Worm (Caenorhabditis elegans): ENCODE results near the gene perm-5.
A peak's percentile ranks its signal among the peaks of the same experiment; 100 is the strongest.

Gene perm-5

DNA sequence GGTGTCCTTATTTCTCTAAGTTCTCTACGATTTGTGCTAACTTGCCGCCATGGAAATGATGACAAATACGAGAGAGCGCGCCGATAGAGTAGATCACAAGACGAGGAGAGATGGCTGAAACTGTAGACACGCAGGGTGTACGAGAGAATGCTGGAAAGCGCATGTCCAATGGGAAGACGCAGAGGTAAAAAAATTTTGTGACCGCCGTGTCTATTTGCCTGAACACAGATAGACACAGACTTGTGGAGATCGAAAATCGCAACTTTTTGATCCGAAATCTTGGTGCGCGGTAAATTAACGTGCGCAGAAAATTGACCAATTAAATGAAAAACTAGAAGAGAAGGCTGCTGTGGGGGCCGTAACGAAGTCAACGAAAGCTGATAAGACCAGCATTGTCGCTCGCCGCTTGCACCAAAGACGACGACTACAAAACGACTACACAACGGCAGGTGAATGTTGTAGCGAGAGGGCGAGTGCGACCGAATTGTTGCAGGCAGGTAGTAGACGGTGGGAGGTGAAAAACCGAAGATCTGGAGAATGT lies 46.1 kb downstream of the perm-5 start (continued):
- TF ChIP-seq alr-1 (tag; optimal IDR thresholded peaks at IDR 0.05; ENCODE audit: borderline replicate concordance), result no peak
- TF ChIP-seq ceh-88 (GFP tag; IDR thresholded peaks at IDR 0.05), result peak; percentile 56; the same call in 1 of the 2 replicates
- TF ChIP-seq C04F5.9 (tag; optimal IDR thresholded peaks at IDR 0.05), result peak; percentile 16
- peak; percentile 50 for TF ChIP-seq mep-1 (tag; optimal IDR thresholded peaks at IDR 0.05)
- peak; percentile 75 for TF ChIP-seq irx-1 (tag; optimal IDR thresholded peaks at IDR 0.05)
- TF ChIP-seq swsn-7 (tag; optimal IDR thresholded peaks at IDR 0.05), result peak; percentile 81
- peak; percentile 83 for TF ChIP-seq fkh-8 (tag; optimal IDR thresholded peaks at IDR 0.05)
- no peak for TF ChIP-seq ets-5 (GFP tag; IDR thresholded peaks at IDR 0.05)
- TF ChIP-seq efl-3 (GFP tag; optimal IDR thresholded peaks at IDR 0.05), result no peak
- no peak for TF ChIP-seq tlp-1 (tag; optimal IDR thresholded peaks at IDR 0.05)
- no peak for TF ChIP-seq ama-1 (optimal IDR thresholded peaks at IDR 0.05)
- peak; percentile 92 for TF ChIP-seq nhr-77 (tag; optimal IDR thresholded peaks at IDR 0.05)
- peak; percentile 83 for TF ChIP-seq blmp-1 (tag; optimal IDR thresholded peaks at IDR 0.05)
- peak; percentile 48 to 68 (median 54) for TF ChIP-seq dpl-1 (GFP tag; optimal IDR thresholded peaks at IDR 0.05)
- TF ChIP-seq elt-2 (tag; optimal IDR thresholded peaks at IDR 0.05), result no peak
- no peak for TF ChIP-seq C34B4.2 (tag; optimal IDR thresholded peaks at IDR 0.05)
- peak; percentile 80 for TF ChIP-seq nhr-19 (GFP tag; conservative IDR thresholded peaks at IDR 0.05)
- no peak for TF ChIP-seq ceh-63 (GFP tag; optimal IDR thresholded peaks at IDR 0.05)
- TF ChIP-seq F16B12.6 (tag; optimal IDR thresholded peaks at IDR 0.05), result no peak
- peak; percentile 99 for TF ChIP-seq nhr-85 (tag)
- TF ChIP-seq unc-62 (GFP tag; optimal IDR thresholded peaks at IDR 0.05), result no peak
- TF ChIP-seq sptf-1 (tag; optimal IDR thresholded peaks at IDR 0.05), result no peak
- peak; percentile 88 for TF ChIP-seq nhr-90 (tag; optimal IDR thresholded peaks at IDR 0.05; ENCODE audit: poor library complexity)
- TF ChIP-seq fos-1 (tag; optimal IDR thresholded peaks at IDR 0.05), result peak; percentile 48
- no peak for TF ChIP-seq unc-30 (tag; optimal IDR thresholded peaks at IDR 0.05)
- peak; percentile 70 for TF ChIP-seq lin-13 (GFP tag; optimal IDR thresholded peaks at IDR 0.05)
- peak; percentile 92 for TF ChIP-seq tbx-2 (tag; optimal IDR thresholded peaks at IDR 0.05)
- TF ChIP-seq unc-130 (tag; optimal IDR thresholded peaks at IDR 0.05), result peak; percentile 4
- no peak for TF ChIP-seq hlh-17 (GFP tag; optimal IDR thresholded peaks at IDR 0.05; ENCODE audit: borderline replicate concordance)
- peak; percentile 72 to 81 for TF ChIP-seq efl-1 (optimal IDR thresholded peaks at IDR 0.05)
- peak; percentile 39 to 93 for TF ChIP-seq efl-1 (GFP tag; optimal IDR thresholded peaks at IDR 0.05 in 1 of 2)
- peak; percentile 87 for TF ChIP-seq nhr-47 (tag; optimal IDR thresholded peaks at IDR 0.05)
- TF ChIP-seq mdl-1 (tag; optimal IDR thresholded peaks at IDR 0.05), result peak in 1 of 2 experiments; percentile 82

DNA sequence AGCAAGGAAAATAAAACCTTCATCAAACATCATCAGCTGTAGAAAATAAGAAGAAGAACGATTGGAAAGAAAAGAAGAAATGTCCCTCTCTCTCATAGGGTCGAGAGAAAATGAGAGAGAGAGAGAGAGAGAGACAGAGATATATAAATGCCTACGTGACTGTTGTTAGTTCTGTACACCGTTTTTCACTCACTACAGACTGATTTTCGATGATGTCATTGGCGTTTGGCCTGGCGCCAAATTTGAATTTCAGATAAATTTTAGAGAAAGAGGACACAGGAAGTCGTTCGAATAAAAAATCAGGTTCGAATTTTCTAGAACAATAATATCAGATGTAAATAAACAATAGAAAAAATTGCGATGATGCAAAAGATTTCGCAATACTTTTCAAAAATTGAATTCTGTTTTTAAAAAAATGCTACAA lies 47.3 kb downstream of the perm-5 start:
- TF ChIP-seq mab-9 (GFP tag; IDR thresholded peaks at IDR 0.05) (no peak), nhr-20 (tag; optimal IDR thresholded peaks at IDR 0.05) (peak; percentile 84), C04F5.9 (tag; optimal IDR thresholded peaks at IDR 0.05) (no peak), pag-3 (tag; optimal IDR thresholded peaks at IDR 0.05; ENCODE audit: borderline replicate concordance, insufficient read depth) (no peak), snu-23 (GFP tag; optimal IDR thresholded peaks at IDR 0.05) (peak; percentile 79), dpl-1 (GFP tag; optimal IDR thresholded peaks at IDR 0.05) (peak; percentile 60 to 78 (median 75)), mdl-1 (tag; optimal IDR thresholded peaks at IDR 0.05) (peak in 1 of 2 experiments; percentile 4), nhr-76 (tag; optimal IDR thresholded peaks at IDR 0.05) (no peak), elt-3 (tag; optimal IDR thresholded peaks at IDR 0.05) (peak in 2 of 6 experiments; percentile 81 to 82), ceh-90 (tag; optimal IDR thresholded peaks at IDR 0.05) (no peak), aly-2 (tag; optimal IDR thresholded peaks at IDR 0.05) (no peak), snpc-4 (tag; optimal IDR thresholded peaks at IDR 0.05) (no peak), tlp-1 (tag; optimal IDR thresholded peaks at IDR 0.05) (no peak), pqm-1 (tag; optimal IDR thresholded peaks at IDR 0.05) (no peak), isw-1 (GFP tag; IDR thresholded peaks at IDR 0.05) (no peak), hlh-4 (tag; optimal IDR thresholded peaks at IDR 0.05) (no peak), unc-86 (tag; optimal IDR thresholded peaks at IDR 0.05) (no peak), nhr-77 (tag; optimal IDR thresholded peaks at IDR 0.05) (peak; percentile 51), lin-35 (GFP tag; optimal IDR thresholded peaks at IDR 0.05) (peak; percentile 73 to 84), aha-1 (tag; optimal IDR thresholded peaks at IDR 0.05) (peak; percentile 93), zip-4 (GFP tag; optimal IDR thresholded peaks at IDR 0.05) (peak; percentile 83), unc-30 (tag; optimal IDR thresholded peaks at IDR 0.05) (no peak), unc-98 (GFP tag; IDR thresholded peaks at IDR 0.05) (no peak), jun-1 (tag; optimal IDR thresholded peaks at IDR 0.05) (peak; percentile 55), nhr-85 (tag) (peak; percentile 95), grh-1 (GFP tag; IDR thresholded peaks at IDR 0.05) (peak; percentile 48; the same call in 1 of the 2 replicates), nhr-19 (GFP tag; conservative IDR thresholded peaks at IDR 0.05) (peak; percentile 60), alr-1 (tag; optimal IDR thresholded peaks at IDR 0.05; ENCODE audit: borderline replicate concordance) (no peak), tbx-2 (tag; optimal IDR thresholded peaks at IDR 0.05) (peak; percentile 45)
